Worm (Caenorhabditis elegans) whole organism, mixed stage, embryonic: ENCODE data around the gene M151.7.

Experiments
- bed-3 ChIP-seq: fragments of 200-800 bp; sonication (Bioruptor generic); optimal IDR thresholded peaks from 3 replicates; lab custom pipeline; 2018; ENCODE audit warnings: mild to moderate bottlenecking, missing genetic modification characterization, moderate library complexity, missing compliant biosample characterization
- blmp-1 ChIP-seq: fragments of 150-350 bp; optimal IDR thresholded peaks from 2 replicates; lab custom pipeline; 2014; ENCODE audit warnings: missing biosample characterization, missing genetic modification characterization
- ces-1 ChIP-seq: fragments of 150-350 bp; optimal IDR thresholded peaks from 2 replicates; lab custom pipeline; 2014; ENCODE audit warnings: missing biosample characterization, missing genetic modification reagents, missing genetic modification characterization
- elt-1 ChIP-seq: sonication (generic microtip); optimal IDR thresholded peaks from 2 replicates; lab custom pipeline; 2017; ENCODE audit warnings: missing genetic modification characterization, mild to moderate bottlenecking, missing compliant biosample characterization, antibody characterized with exemption, moderate library complexity, borderline replicate concordance; ENCODE audit not compliant: insufficient read depth
- elt-3 ChIP-seq: fragments of 150-350 bp; optimal IDR thresholded peaks from 2 replicates; lab custom pipeline; 2014; ENCODE audit warnings: missing biosample characterization, missing genetic modification characterization
- flh-1 ChIP-seq: fragments of 200-800 bp; sonication (Bioruptor generic); optimal IDR thresholded peaks from 2 replicates; lab custom pipeline; 2018; ENCODE audit warnings: mild to moderate bottlenecking, missing genetic modification characterization, moderate library complexity, missing compliant biosample characterization
- lin-32 ChIP-seq: fragments of 200-800 bp; sonication (Bioruptor generic); optimal IDR thresholded peaks from 2 replicates; lab custom pipeline; 2018; ENCODE audit warnings: mild to moderate bottlenecking, missing genetic modification characterization, missing compliant biosample characterization
- nhr-12 ChIP-seq: fragments of 150-350 bp; optimal IDR thresholded peaks from 2 replicates; lab custom pipeline; 2014; ENCODE audit warnings: missing biosample characterization, missing genetic modification characterization
- nhr-237 ChIP-seq: fragments of 150-350 bp; optimal IDR thresholded peaks from 2 replicates; lab custom pipeline; 2014; ENCODE audit warnings: missing biosample characterization, missing genetic modification characterization
- nhr-76 ChIP-seq: sonication (generic microtip); optimal IDR thresholded peaks from 2 replicates; lab custom pipeline; 2017; ENCODE audit warnings: missing biosample characterization, missing genetic modification characterization
- pha-4 ChIP-seq: fragments of 150-350 bp; optimal IDR thresholded peaks from 2 replicates; lab custom pipeline; 2018; ENCODE audit warnings: missing biosample characterization, missing genetic modification reagents, missing genetic modification characterization
- snpc-4 ChIP-seq: fragments of 150-350 bp; optimal IDR thresholded peaks from 2 replicates; lab custom pipeline; 2014; ENCODE audit warnings: missing biosample characterization, missing genetic modification characterization
- unc-39 ChIP-seq: fragments of 150-350 bp; optimal IDR thresholded peaks from 2 replicates; lab custom pipeline; 2014; ENCODE audit warnings: missing biosample characterization, missing genetic modification characterization
- ztf-11 ChIP-seq: fragments of 150-350 bp; optimal IDR thresholded peaks from 2 replicates; lab custom pipeline; 2014; ENCODE audit warnings: missing biosample characterization, missing genetic modification characterization

- TF ChIP-seq pha-4, result no peak
- TF ChIP-seq snpc-4 (tag; lab: Kevin White, UChicago), result no peak
- no peak for TF ChIP-seq elt-3 (tag; lab: Kevin White, UChicago)
- no peak for TF ChIP-seq flh-1 (GFP tag; lab: Kevin White, UChicago)
- TF ChIP-seq elt-1 (tag; lab: Kevin White, UChicago), result no peak
- no peak for TF ChIP-seq ztf-11 (tag; lab: Kevin White, UChicago)
- no peak for TF ChIP-seq unc-39 (tag; lab: Kevin White, UChicago)
- TF ChIP-seq nhr-76 (tag; lab: Kevin White, UChicago), result no peak
- no peak for TF ChIP-seq nhr-12
- no peak for TF ChIP-seq blmp-1 (tag; lab: Kevin White, UChicago)
- TF ChIP-seq nhr-237 (tag; lab: Kevin White, UChicago), result no peak
- no peak for TF ChIP-seq lin-32 (GFP tag; lab: Kevin White, UChicago)
- no peak for TF ChIP-seq bed-3
- no peak for TF ChIP-seq ces-1 (GFP tag; lab: Kevin White, UChicago)
Measured at ce11 chrII:3670956-3671355, 48.8 kb downstream of the M151.7 start, which contains the start of gene srx-98.
